Fruit fly (Drosophila melanogaster) whole organism, embryonic: ENCODE results near the gene CG43163.

Experiments used
- CG10209 ChIP-seq: fragments of 200-800 bp; sonication (Bioruptor generic); optimal IDR thresholded peaks from 3 replicates; lab custom pipeline; 2017; ENCODE audit warnings: missing biosample characterization, mild to moderate bottlenecking, missing genetic modification characterization, missing genetic modification reagents
- CG10959 ChIP-seq: fragments of 200-800 bp; sonication (Bioruptor generic); IDR thresholded peaks from 2 replicates; pipeline ENCODE4 v1.3.6; 2022; ENCODE audit warnings: missing biosample characterization, missing genetic modification characterization
- CG13123 ChIP-seq: fragments of 200-800 bp; sonication (Bioruptor generic); optimal IDR thresholded peaks from 2 replicates; lab custom pipeline; 2016; ENCODE audit warnings: missing biosample characterization, missing genetic modification characterization
- CG13296 ChIP-seq: fragments of 200-800 bp; sonication (Bioruptor generic); optimal IDR thresholded peaks from 3 replicates; lab custom pipeline; 2018; ENCODE audit warnings: missing biosample characterization, mild to moderate bottlenecking, missing genetic modification characterization
- CG14014 ChIP-seq: fragments of 200-800 bp; sonication (Bioruptor generic); IDR thresholded peaks from 2 replicates; pipeline ENCODE4 v1.3.6; 2022; ENCODE audit warnings: missing biosample characterization, missing genetic modification characterization
- CG15479 ChIP-seq: fragments of 200-800 bp; sonication (Bioruptor generic); optimal IDR thresholded peaks from 3 replicates; lab custom pipeline; 2019; ENCODE audit warnings: missing biosample characterization, mild to moderate bottlenecking, missing genetic modification characterization, moderate library complexity
- CG15514 ChIP-seq: fragments of 200-800 bp; sonication (Bioruptor generic); optimal IDR thresholded peaks from 3 replicates; lab custom pipeline; 2017; ENCODE audit warnings: missing biosample characterization, missing genetic modification characterization, mild to moderate bottlenecking, moderate library complexity, missing genetic modification reagents
- CG1647 ChIP-seq: fragments of 200-800 bp; sonication (Bioruptor generic); optimal IDR thresholded peaks from 3 replicates; lab custom pipeline; 2016; ENCODE audit warnings: missing biosample characterization, missing genetic modification characterization
- CG16815 ChIP-seq: fragments of 200-800 bp; sonication (Bioruptor generic); optimal IDR thresholded peaks from 3 replicates; lab custom pipeline; 2017; ENCODE audit warnings: missing biosample characterization, mild to moderate bottlenecking, missing genetic modification characterization
- CG16863 ChIP-seq: fragments of 200-800 bp; sonication (Bioruptor generic); optimal IDR thresholded peaks from 3 replicates; lab custom pipeline; 2016; ENCODE audit warnings: missing biosample characterization, missing genetic modification characterization
- CG2712 ChIP-seq: fragments of 200-800 bp; optimal IDR thresholded peaks from 3 replicates; lab custom pipeline; 2019; ENCODE audit warnings: missing biosample characterization, mild to moderate bottlenecking, missing genetic modification characterization, moderate library complexity
- CG3065 ChIP-seq: fragments of 200-800 bp; sonication (Bioruptor generic); optimal IDR thresholded peaks from 2 replicates; lab custom pipeline; 2016; ENCODE audit warnings: missing biosample characterization, missing genetic modification characterization
- CG3281 ChIP-seq: fragments of 200-800 bp; sonication (Bioruptor generic); optimal IDR thresholded peaks from 3 replicates; lab custom pipeline; 2017; ENCODE audit warnings: missing biosample characterization, mild to moderate bottlenecking, missing genetic modification characterization
- CG33557 ChIP-seq: fragments of 200-800 bp; sonication (Bioruptor generic); optimal IDR thresholded peaks from 2 replicates; lab custom pipeline; 2019; ENCODE audit warnings: missing biosample characterization, mild to moderate bottlenecking, missing genetic modification characterization, moderate library complexity
- CG3407 ChIP-seq: fragments of 200-800 bp; sonication (Bioruptor generic); optimal IDR thresholded peaks from 2 replicates; lab custom pipeline; 2018; ENCODE audit warnings: missing biosample characterization, mild to moderate bottlenecking, missing genetic modification characterization
- CG4424 ChIP-seq: fragments of 200-800 bp; sonication (Bioruptor generic); optimal IDR thresholded peaks from 3 replicates; lab custom pipeline; 2016; ENCODE audit warnings: missing biosample characterization, missing genetic modification characterization
- CG6813 ChIP-seq: fragments of 200-800 bp; sonication (Bioruptor generic); optimal IDR thresholded peaks from 2 replicates; lab custom pipeline; 2017; ENCODE audit warnings: missing biosample characterization, missing genetic modification characterization, mild to moderate bottlenecking, moderate library complexity, missing genetic modification reagents
- CG7745 ChIP-seq: fragments of 200-800 bp; sonication (Bioruptor generic); optimal IDR thresholded peaks from 2 replicates; lab custom pipeline; 2018; ENCODE audit warnings: missing biosample characterization, mild to moderate bottlenecking, missing genetic modification characterization, moderate library complexity
- CG8089 ChIP-seq: fragments of 200-800 bp; sonication (Bioruptor generic); optimal IDR thresholded peaks from 3 replicates; lab custom pipeline; 2016; ENCODE audit warnings: missing biosample characterization, missing genetic modification characterization
- CG9727 ChIP-seq: fragments of 200-800 bp; sonication (Bioruptor generic); optimal IDR thresholded peaks from 3 replicates; lab custom pipeline; 2017; ENCODE audit warnings: missing biosample characterization, mild to moderate bottlenecking, missing genetic modification characterization
- CG9876 ChIP-seq: fragments of 200-800 bp; sonication (Bioruptor generic); optimal IDR thresholded peaks from 2 replicates; lab custom pipeline; 2016; ENCODE audit warnings: missing biosample characterization, missing genetic modification characterization
- CrebB ChIP-seq: fragments of 200-800 bp; sonication (Bioruptor generic); optimal IDR thresholded peaks from 3 replicates; lab custom pipeline; 2018; ENCODE audit warnings: missing biosample characterization, mild to moderate bottlenecking, missing genetic modification characterization
- D19B ChIP-seq: fragments of 200-800 bp; sonication (Bioruptor generic); optimal IDR thresholded peaks from 2 replicates; lab custom pipeline; 2017; ENCODE audit warnings: missing biosample characterization, mild to moderate bottlenecking, missing genetic modification characterization
- Deaf1 ChIP-seq: fragments of 200-800 bp; optimal IDR thresholded peaks from 3 replicates; lab custom pipeline; 2019; ENCODE audit warnings: missing biosample characterization, mild to moderate bottlenecking, missing genetic modification characterization, moderate library complexity
- Ets65A ChIP-seq: fragments of 200-800 bp; sonication (Bioruptor generic); peaks from one replicate; lab custom pipeline; 2016; ENCODE audit warnings: missing biosample characterization, missing genetic modification characterization
- HHEX ChIP-seq: fragments of 200-800 bp; sonication (Bioruptor generic); optimal IDR thresholded peaks from 3 replicates; lab custom pipeline; 2017; ENCODE audit warnings: missing biosample characterization, mild to moderate bottlenecking, missing genetic modification characterization, missing genetic modification reagents
- HLH54F ChIP-seq: fragments of 200-800 bp; sonication (Bioruptor generic); optimal IDR thresholded peaks from 3 replicates; lab custom pipeline; 2016; ENCODE audit warnings: missing biosample characterization, missing genetic modification characterization
- Hand ChIP-seq: fragments of 200-800 bp; sonication (Bioruptor generic); optimal IDR thresholded peaks from 2 replicates; lab custom pipeline; 2017; ENCODE audit warnings: mild to moderate bottlenecking, missing biosample characterization, missing genetic modification reagents, missing genetic modification characterization
- Hr51 ChIP-seq, 2 experiments: fragments of 200-800 bp; sonication (Bioruptor generic); optimal IDR thresholded peaks; 2 replicates in 1 of 2; 3 replicates in 1 of 2; lab custom pipeline; 2016 to 2018; ENCODE audit warnings: missing biosample characterization in 2 of 2, missing genetic modification characterization in 2 of 2, mild to moderate bottlenecking in 1 of 2, moderate library complexity in 1 of 2
- Hsf ChIP-seq: fragments of 200-800 bp; sonication (Bioruptor generic); optimal IDR thresholded peaks from 3 replicates; lab custom pipeline; 2016; ENCODE audit warnings: missing biosample characterization, missing genetic modification characterization
- PHDP ChIP-seq: fragments of 200-800 bp; sonication (Bioruptor generic); optimal IDR thresholded peaks from 3 replicates; lab custom pipeline; 2018; ENCODE audit warnings: missing biosample characterization, mild to moderate bottlenecking, missing genetic modification characterization, moderate library complexity
- TFAM ChIP-seq: fragments of 200-800 bp; sonication (Bioruptor generic); optimal IDR thresholded peaks from 2 replicates; lab custom pipeline; 2017; ENCODE audit warnings: missing biosample characterization, missing genetic modification characterization, inconsistent platforms
- Vsx1 ChIP-seq: fragments of 200-800 bp; sonication (Bioruptor generic); optimal IDR thresholded peaks from 2 replicates; lab custom pipeline; 2017; ENCODE audit warnings: missing biosample characterization, mild to moderate bottlenecking, missing genetic modification characterization, missing genetic modification reagents
- Xbp1 ChIP-seq: fragments of 200-800 bp; sonication (Bioruptor generic); optimal IDR thresholded peaks from 3 replicates; lab custom pipeline; 2016; ENCODE audit warnings: missing biosample characterization, mild to moderate bottlenecking, missing genetic modification characterization
- chinmo ChIP-seq: fragments of 200-800 bp; sonication (Bioruptor generic); IDR thresholded peaks from 4 replicates; pipeline ENCODE4 v1.3.6; 2022; ENCODE audit warnings: missing biosample characterization, missing genetic modification characterization; ENCODE audit not compliant: partially characterized antibody
- dysf ChIP-seq: fragments of 200-800 bp; sonication (Bioruptor generic); IDR thresholded peaks from 3 replicates; pipeline ENCODE4 v1.3.6; 2022; ENCODE audit warnings: missing biosample characterization, missing genetic modification characterization
- exex ChIP-seq: fragments of 200-800 bp; sonication (Bioruptor generic); optimal IDR thresholded peaks from 4 replicates; lab custom pipeline; 2018; ENCODE audit warnings: missing biosample characterization, mild to moderate bottlenecking, missing genetic modification characterization, moderate library complexity
- eyg ChIP-seq: fragments of 200-800 bp; sonication (Bioruptor generic); optimal IDR thresholded peaks from 3 replicates; lab custom pipeline; 2016; ENCODE audit warnings: missing biosample characterization, missing genetic modification characterization
- fd102C ChIP-seq: fragments of 200-800 bp; sonication (Bioruptor generic); optimal IDR thresholded peaks from 2 replicates; lab custom pipeline; 2018; ENCODE audit warnings: missing biosample characterization, mild to moderate bottlenecking, missing genetic modification characterization, moderate library complexity
- gem ChIP-seq: fragments of 200-800 bp; sonication (Bioruptor generic); optimal IDR thresholded peaks from 2 replicates; lab custom pipeline; 2019; ENCODE audit warnings: missing biosample characterization, mild to moderate bottlenecking, missing genetic modification characterization, moderate library complexity
- gsb ChIP-seq: fragments of 200-800 bp; sonication (Bioruptor generic); IDR thresholded peaks from 2 replicates; pipeline ENCODE4 v1.3.6; 2022; ENCODE audit warnings: missing biosample characterization, missing genetic modification characterization
- ham ChIP-seq: fragments of 200-800 bp; sonication (Bioruptor generic); IDR thresholded peaks from 2 replicates; pipeline ENCODE4 v1.3.6; 2022; ENCODE audit warnings: missing biosample characterization, missing genetic modification characterization
- nau ChIP-seq: fragments of 200-800 bp; sonication (Bioruptor generic); optimal IDR thresholded peaks from 3 replicates; lab custom pipeline; 2017; ENCODE audit warnings: missing biosample characterization, mild to moderate bottlenecking, missing genetic modification characterization, missing genetic modification reagents
- pan ChIP-seq, 4 experiments: fragments of >200 bp in 3 of 4; fragments of 200-800 bp in 1 of 4; sonication (Bioruptor generic) in 1 of 4; optimal IDR thresholded peaks in 3 of 4; IDR thresholded peaks in 1 of 4; 2 replicates each; pipeline versions ENCODE4 v1.3.6 to Lab custom; 2017 to 2022; ENCODE audit warnings: missing biosample characterization in 2 of 4, missing genetic modification characterization in 2 of 4, mixed read lengths in 1 of 4
- sd ChIP-seq: fragments of 200-800 bp; sonication (Bioruptor generic); optimal IDR thresholded peaks from 3 replicates; lab custom pipeline; 2018; ENCODE audit warnings: missing biosample characterization, mild to moderate bottlenecking, missing genetic modification characterization, moderate library complexity
- sqz ChIP-seq: fragments of 200-800 bp; sonication (Bioruptor generic); optimal IDR thresholded peaks from 3 replicates; lab custom pipeline; 2018; ENCODE audit warnings: missing biosample characterization, mild to moderate bottlenecking, missing genetic modification characterization
- sr ChIP-seq: fragments of 200-800 bp; sonication (Bioruptor generic); IDR thresholded peaks from 3 replicates; pipeline ENCODE4 v1.3.6; 2022; ENCODE audit warnings: missing biosample characterization, missing genetic modification characterization
- zfh2 ChIP-seq: fragments of 200-800 bp; sonication (Bioruptor generic); optimal IDR thresholded peaks from 2 replicates; lab custom pipeline; 2016; ENCODE audit warnings: missing biosample characterization, missing genetic modification characterization

Gene CG43163

dm6 chr3L:8525691-8526421 is 18.9 kb upstream of the CG43163 start (continued):
- no peak for TF ChIP-seq gsb
- TF ChIP-seq CG3407 (GFP tag; lab: Kevin White, UChicago), result no peak
- TF ChIP-seq Xbp1 (GFP tag; lab: Kevin White, UChicago), result peak; percentile 24
- TF ChIP-seq exex (tag; lab: Kevin White, UChicago), result peak; percentile 99
- TF ChIP-seq gem (tag; lab: Kevin White, UChicago), result peak; percentile 54
- TF ChIP-seq CG13296 (GFP tag; lab: Kevin White, UChicago), result peak; percentile 58
- peak; percentile 4 for TF ChIP-seq CG1647 (GFP tag; lab: Kevin White, UChicago)
- TF ChIP-seq Ets65A (GFP tag; lab: Kevin White, UChicago), result peak; percentile 48
- peak; percentile 19 for TF ChIP-seq Vsx1 (GFP tag; lab: Kevin White, UChicago)
- peak; percentile 27 for TF ChIP-seq CrebB
- TF ChIP-seq CG3065 (GFP tag; lab: Kevin White, UChicago), result no peak
- TF ChIP-seq CG15479 (GFP tag; lab: Kevin White, UChicago), result peak; percentile 5
- TF ChIP-seq CG4424 (GFP tag; lab: Kevin White, UChicago), result peak; percentile 13
- TF ChIP-seq HLH54F (GFP tag; lab: Kevin White, UChicago), result peak; percentile 38
- no peak for TF ChIP-seq CG33557 (GFP tag; lab: Kevin White, UChicago)
- peak; percentile 22 for TF ChIP-seq CG2712
- peak; percentile 27 for TF ChIP-seq eyg
- TF ChIP-seq CG9727 (GFP tag; lab: Kevin White, UChicago), result peak; percentile 45
- TF ChIP-seq ham (GFP tag; lab: Robert Waterston, UW), result no peak
- peak; percentile 24 for TF ChIP-seq CG15514 (GFP tag; lab: Kevin White, UChicago)
- TF ChIP-seq sd (tag; lab: Kevin White, UChicago), result peak; percentile 81
- TF ChIP-seq Hsf (GFP tag; lab: Kevin White, UChicago), result peak; percentile 33
- peak; percentile 65 for TF ChIP-seq HHEX (GFP tag; lab: Kevin White, UChicago)
- TF ChIP-seq sqz, result peak; percentile 37
- peak; percentile 35 for TF ChIP-seq CG16815 (GFP tag; lab: Kevin White, UChicago)
- no peak for TF ChIP-seq CG14014 (GFP tag; lab: Robert Waterston, UW)
- peak; percentile 17 for TF ChIP-seq CG6813 (GFP tag; lab: Kevin White, UChicago)
- no peak for TF ChIP-seq pan (optimal IDR thresholded peaks at IDR 0.05; lab: Kevin White, UChicago)
- peak in 1 of 2 experiments; percentile 24 for TF ChIP-seq pan (GFP tag; optimal IDR thresholded peaks at IDR 0.05 in 1 of 2, IDR thresholded peaks at IDR 0.05 in 1 of 2)
- TF ChIP-seq CG3281, result peak; percentile 72
- no peak for TF ChIP-seq TFAM (GFP tag; lab: Kevin White, UChicago)
- TF ChIP-seq chinmo (GFP tag; lab: Robert Waterston, UW), result 0 out of 4 replicates have a peak, but pooled peaks have one; percentile 7
- peak; percentile 36 for TF ChIP-seq Hand (GFP tag; lab: Kevin White, UChicago)
- no peak for TF ChIP-seq fd102C
- TF ChIP-seq Hr51 (GFP tag; optimal IDR thresholded peaks at IDR 0.05; lab: Kevin White, UChicago), result peak in 1 of 2 experiments; percentile 49
- peak; percentile 54 for TF ChIP-seq CG10209 (GFP tag; lab: Kevin White, UChicago)
- TF ChIP-seq sr (GFP tag; lab: Robert Waterston, UW), result peak; percentile 88
- peak; percentile 54 for TF ChIP-seq D19B (GFP tag; lab: Kevin White, UChicago)
- TF ChIP-seq CG13123, result no peak
- TF ChIP-seq nau (GFP tag; lab: Kevin White, UChicago), result peak; percentile 26
- no peak for TF ChIP-seq CG7745 (tag; lab: Kevin White, UChicago)
- 0 out of 3 replicates have a peak, but pooled peaks have one; percentile 29 for TF ChIP-seq dysf (GFP tag; lab: Robert Waterston, UW)
- peak; percentile 58 for TF ChIP-seq zfh2 (GFP tag; lab: Kevin White, UChicago)
- TF ChIP-seq CG10959, result no peak
- TF ChIP-seq PHDP, result peak; percentile 35
- no peak for TF ChIP-seq CG8089 (GFP tag; lab: Kevin White, UChicago)
- no peak for TF ChIP-seq Deaf1 (tag; lab: Kevin White, UChicago)
- peak; percentile 1 for TF ChIP-seq CG16863 (GFP tag; lab: Kevin White, UChicago)
- no peak for TF ChIP-seq CG9876 (GFP tag; lab: Kevin White, UChicago)
